Worm (Caenorhabditis elegans): ENCODE data around the gene shk-1.

DNA sequence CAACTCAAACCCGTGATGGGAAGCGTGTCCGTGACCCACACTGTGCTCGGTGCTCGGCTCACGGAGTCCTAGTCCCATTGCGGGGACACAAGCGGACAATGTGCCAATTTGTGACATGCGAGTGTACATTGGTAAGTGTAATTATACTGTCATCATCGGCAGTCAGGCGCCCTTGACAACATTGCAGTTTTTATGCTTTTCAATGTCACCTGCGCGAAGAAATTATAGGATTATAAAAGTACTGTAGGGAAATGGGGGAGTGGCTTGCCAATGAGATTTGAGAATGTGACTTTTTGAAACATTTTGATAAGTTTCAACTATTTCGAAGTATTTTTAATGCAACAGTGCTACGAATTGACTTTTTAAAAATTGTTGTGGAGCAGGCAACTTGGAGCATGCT lies 22.2 kb upstream of the shk-1 start:
- TF ChIP-seq him-1 (tag; optimal IDR thresholded peaks at IDR 0.05) (no peak), dao-5 (tag; optimal IDR thresholded peaks at IDR 0.05) (no peak), W03F9.2 (tag; optimal IDR thresholded peaks at IDR 0.05) (no peak)
